Worm (Caenorhabditis elegans): ENCODE data around the gene F36H12.3.

DNA sequence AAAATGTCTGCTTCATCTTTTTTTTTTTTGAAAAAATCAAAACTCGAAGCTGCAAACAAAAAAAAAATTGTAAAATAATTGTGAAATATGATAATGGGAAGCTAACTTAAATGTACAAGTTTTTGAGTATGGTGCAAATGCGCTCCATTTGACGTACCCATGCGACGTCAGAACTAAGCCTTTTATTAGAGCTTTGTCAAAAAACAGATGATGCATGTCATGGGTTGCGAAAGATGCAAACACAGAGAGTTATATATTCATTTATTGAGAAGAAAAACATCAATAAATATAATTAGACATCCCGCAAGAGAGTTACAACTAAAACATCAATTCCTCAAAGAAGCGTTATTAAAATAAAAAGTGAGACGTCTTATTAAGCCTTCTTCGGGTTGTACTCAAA lies 21.8 kb downstream of the F36H12.3 start:
- TF ChIP-seq med-1 (GFP tag; optimal IDR thresholded peaks at IDR 0.05; ENCODE audit: insufficient read depth) (no peak), ref-1 (GFP tag; conservative IDR thresholded peaks at IDR 0.05) (no peak), klf-2 (GFP tag; conservative IDR thresholded peaks at IDR 0.05) (no peak), flt-1 (GFP tag; IDR thresholded peaks at IDR 0.05) (no peak), ztf-23 (GFP tag; IDR thresholded peaks at IDR 0.05) (no peak), cog-1 (tag; optimal IDR thresholded peaks at IDR 0.05) (no peak), T22C8.4 (GFP tag; IDR thresholded peaks at IDR 0.05) (no peak)

Measured in whole organism, midembryonic.